Fruit fly (Drosophila melanogaster) whole organism, embryonic: Measurements from ENCODE around the gene CG9302.

ENCODE experiments used
- Abd-B ChIP-seq: fragments of 200-800 bp; sonication (Bioruptor generic); optimal IDR thresholded peaks from 2 replicates; lab custom pipeline; 2018; ENCODE audit warnings: missing biosample characterization, mild to moderate bottlenecking, missing genetic modification characterization, moderate library complexity
- CG1024 ChIP-seq: fragments of 200-800 bp; sonication (Bioruptor generic); IDR thresholded peaks from 2 replicates; pipeline ENCODE4 v1.3.6; 2022; ENCODE audit warnings: missing biosample characterization, missing genetic modification characterization
- CG10321 ChIP-seq: fragments of 200-800 bp; sonication (Bioruptor generic); IDR thresholded peaks from 2 replicates; pipeline ENCODE4 v1.3.6; 2022; ENCODE audit warnings: missing biosample characterization, missing genetic modification characterization
- CG12391 ChIP-seq: fragments of 200-800 bp; sonication (Bioruptor generic); optimal IDR thresholded peaks from 3 replicates; lab custom pipeline; 2018; ENCODE audit warnings: missing biosample characterization, mild to moderate bottlenecking, missing genetic modification characterization, moderate library complexity
- CG12744 ChIP-seq: fragments of 200-800 bp; sonication (Bioruptor generic); optimal IDR thresholded peaks from 2 replicates; lab custom pipeline; 2016; ENCODE audit warnings: missing biosample characterization, missing genetic modification characterization
- CG13287 ChIP-seq: fragments of 200-800 bp; sonication (Bioruptor generic); IDR thresholded peaks from 2 replicates; pipeline ENCODE4 v1.3.6; 2022; ENCODE audit warnings: missing biosample characterization, missing genetic modification characterization; ENCODE audit not compliant: partially characterized antibody
- CG14441 ChIP-seq: fragments of 200-800 bp; sonication (Bioruptor generic); IDR thresholded peaks from 2 replicates; pipeline ENCODE4 v1.3.6; 2022; ENCODE audit warnings: missing biosample characterization, missing genetic modification characterization
- CG17912 ChIP-seq: fragments of 200-800 bp; sonication (Bioruptor generic); optimal IDR thresholded peaks from 2 replicates; lab custom pipeline; 2018; ENCODE audit warnings: missing biosample characterization, mild to moderate bottlenecking, missing genetic modification characterization
- CG3281 ChIP-seq: fragments of 200-800 bp; sonication (Bioruptor generic); optimal IDR thresholded peaks from 3 replicates; lab custom pipeline; 2017; ENCODE audit warnings: missing biosample characterization, mild to moderate bottlenecking, missing genetic modification characterization
- CG3407 ChIP-seq: fragments of 200-800 bp; sonication (Bioruptor generic); optimal IDR thresholded peaks from 2 replicates; lab custom pipeline; 2018; ENCODE audit warnings: missing biosample characterization, mild to moderate bottlenecking, missing genetic modification characterization
- CG3995 ChIP-seq: fragments of 200-800 bp; sonication (Bioruptor generic); optimal IDR thresholded peaks from 3 replicates; lab custom pipeline; 2016; ENCODE audit warnings: missing biosample characterization, missing genetic modification characterization
- CG4282 ChIP-seq: fragments of 200-800 bp; sonication (Bioruptor generic); optimal IDR thresholded peaks from 2 replicates; lab custom pipeline; 2016; ENCODE audit warnings: missing biosample characterization, missing genetic modification characterization
- CG4360 ChIP-seq: fragments of 200-800 bp; sonication (Bioruptor generic); IDR thresholded peaks from 2 replicates; pipeline ENCODE4 v1.3.6; 2022; ENCODE audit warnings: missing biosample characterization, missing genetic modification characterization
- CG6254 ChIP-seq: fragments of 200-800 bp; sonication (Bioruptor generic); optimal IDR thresholded peaks from 3 replicates; lab custom pipeline; 2017; ENCODE audit warnings: mild to moderate bottlenecking, missing biosample characterization, missing genetic modification reagents, missing genetic modification characterization
- CG6683 ChIP-seq: fragments of 200-800 bp; sonication (Bioruptor generic); optimal IDR thresholded peaks from 2 replicates; lab custom pipeline; 2017; ENCODE audit warnings: missing biosample characterization, mild to moderate bottlenecking, missing genetic modification characterization, missing genetic modification reagents
- CG6765 ChIP-seq: fragments of 200-800 bp; sonication (Bioruptor generic); optimal IDR thresholded peaks from 3 replicates; lab custom pipeline; 2017; ENCODE audit warnings: missing biosample characterization, mild to moderate bottlenecking, missing genetic modification characterization
- CG6813 ChIP-seq: fragments of 200-800 bp; sonication (Bioruptor generic); optimal IDR thresholded peaks from 2 replicates; lab custom pipeline; 2017; ENCODE audit warnings: missing biosample characterization, missing genetic modification characterization, mild to moderate bottlenecking, moderate library complexity, missing genetic modification reagents
- CG7372 ChIP-seq: fragments of 200-800 bp; sonication (Bioruptor generic); IDR thresholded peaks from 2 replicates; pipeline ENCODE4 v1.3.6; 2022; ENCODE audit warnings: missing biosample characterization, missing genetic modification characterization
- CG8089 ChIP-seq: fragments of 200-800 bp; sonication (Bioruptor generic); optimal IDR thresholded peaks from 3 replicates; lab custom pipeline; 2016; ENCODE audit warnings: missing biosample characterization, missing genetic modification characterization
- CG8944 ChIP-seq: fragments of 200-800 bp; sonication (Bioruptor generic); optimal IDR thresholded peaks from 3 replicates; lab custom pipeline; 2016; ENCODE audit warnings: missing biosample characterization, missing genetic modification characterization
- CG9215 ChIP-seq: fragments of 200-800 bp; sonication (Bioruptor generic); IDR thresholded peaks from 2 replicates; pipeline ENCODE4 v1.3.6; 2022; ENCODE audit warnings: missing biosample characterization, missing genetic modification characterization
- Deaf1 ChIP-seq: fragments of 200-800 bp; optimal IDR thresholded peaks from 3 replicates; lab custom pipeline; 2019; ENCODE audit warnings: missing biosample characterization, mild to moderate bottlenecking, missing genetic modification characterization, moderate library complexity
- Eip74EF ChIP-seq, 2 experiments: fragments of 200-800 bp in 1 of 2; fragments of >200 bp in 1 of 2; sonication (Bioruptor generic) in 1 of 2; optimal IDR thresholded peaks; 2 replicates each; lab custom pipeline; 2017 to 2019; ENCODE audit warnings: missing biosample characterization in 2 of 2, missing genetic modification characterization in 2 of 2, mild to moderate bottlenecking in 1 of 2, moderate library complexity in 1 of 2
- Fer2 ChIP-seq: fragments of 200-800 bp; sonication (Bioruptor generic); optimal IDR thresholded peaks from 2 replicates; lab custom pipeline; 2018; ENCODE audit warnings: missing biosample characterization, mild to moderate bottlenecking, missing genetic modification characterization, moderate library complexity
- HLH4C ChIP-seq: fragments of 200-800 bp; sonication (Bioruptor generic); IDR thresholded peaks from 3 replicates; pipeline ENCODE4 v1.3.6; 2022; ENCODE audit warnings: missing biosample characterization, missing genetic modification characterization; ENCODE audit not compliant: partially characterized antibody
- Hr39 ChIP-seq: fragments of >200 bp; optimal IDR thresholded peaks from 2 replicates; lab custom pipeline; 2017
- MBD-R2 ChIP-seq: fragments of 200-800 bp; sonication (Bioruptor generic); IDR thresholded peaks from 2 replicates; pipeline ENCODE4 v1.3.6; 2022; ENCODE audit warnings: missing biosample characterization, missing genetic modification characterization
- MTF-1 ChIP-seq: fragments of 200-800 bp; sonication (Bioruptor generic); optimal IDR thresholded peaks from 2 replicates; lab custom pipeline; 2018; ENCODE audit warnings: missing biosample characterization, mild to moderate bottlenecking, missing genetic modification characterization, borderline replicate concordance
- NC2β ChIP-seq: fragments of 200-800 bp; sonication (Bioruptor generic); optimal IDR thresholded peaks from 2 replicates; lab custom pipeline; 2016; ENCODE audit warnings: missing biosample characterization, missing genetic modification characterization
- Nf-YA ChIP-seq: fragments of 200-800 bp; sonication (Bioruptor generic); IDR thresholded peaks from 2 replicates; pipeline ENCODE4 v1.3.6; 2022; ENCODE audit warnings: missing biosample characterization, missing genetic modification characterization
- Nf-YC ChIP-seq: fragments of 200-800 bp; optimal IDR thresholded peaks from 3 replicates; lab custom pipeline; 2019; ENCODE audit warnings: missing biosample characterization, mild to moderate bottlenecking, missing genetic modification characterization, moderate library complexity
- Pdp1 ChIP-seq, 2 experiments: fragments of 200-800 bp; sonication (Bioruptor generic); optimal IDR thresholded peaks; 3 replicates each; lab custom pipeline; 2016; ENCODE audit warnings: missing biosample characterization in 2 of 2, missing genetic modification characterization in 2 of 2, mild to moderate bottlenecking in 1 of 2, moderate library complexity in 1 of 2
- Scr ChIP-seq: fragments of 200-800 bp; sonication (Bioruptor generic); IDR thresholded peaks from 2 replicates; pipeline ENCODE4 v1.3.6; 2022; ENCODE audit warnings: missing biosample characterization, missing genetic modification characterization; ENCODE audit not compliant: partially characterized antibody
- Vsx1 ChIP-seq: fragments of 200-800 bp; sonication (Bioruptor generic); optimal IDR thresholded peaks from 2 replicates; lab custom pipeline; 2017; ENCODE audit warnings: missing biosample characterization, mild to moderate bottlenecking, missing genetic modification characterization, missing genetic modification reagents
- ab ChIP-seq: fragments of 200-800 bp; sonication (Bioruptor generic); optimal IDR thresholded peaks from 2 replicates; lab custom pipeline; 2016; ENCODE audit warnings: missing biosample characterization, missing genetic modification characterization
- ci ChIP-seq: fragments of 200-800 bp; sonication (Bioruptor generic); IDR thresholded peaks from 3 replicates; pipeline ENCODE4 v1.3.6; 2022; ENCODE audit warnings: missing biosample characterization, missing genetic modification characterization
- corto ChIP-seq: fragments of 200-800 bp; sonication (Bioruptor generic); optimal IDR thresholded peaks from 2 replicates; lab custom pipeline; 2016; ENCODE audit warnings: missing biosample characterization, mild to moderate bottlenecking, missing genetic modification characterization, moderate library complexity
- dm ChIP-seq: fragments of 200-800 bp; sonication (Bioruptor generic); optimal IDR thresholded peaks from 3 replicates; lab custom pipeline; 2016; ENCODE audit warnings: missing biosample characterization, missing genetic modification characterization
- gt ChIP-seq: fragments of 200-800 bp; sonication (Bioruptor generic); IDR thresholded peaks from 2 replicates; pipeline ENCODE4 v1.3.6; 2022; ENCODE audit warnings: missing biosample characterization, missing genetic modification characterization
- h ChIP-seq: fragments of >200 bp; optimal IDR thresholded peaks from 2 replicates; lab custom pipeline; 2017
- hb ChIP-seq: fragments of 200-800 bp; sonication (Bioruptor generic); IDR thresholded peaks from 3 replicates; pipeline ENCODE4 v1.3.6; 2022; ENCODE audit warnings: missing biosample characterization, missing genetic modification characterization; ENCODE audit not compliant: partially characterized antibody
- hth ChIP-seq: fragments of >200 bp; optimal IDR thresholded peaks from 2 replicates; lab custom pipeline; 2017; ENCODE audit warnings: inconsistent platforms
- onecut ChIP-seq: fragments of 200-800 bp; sonication (Bioruptor generic); IDR thresholded peaks from 2 replicates; pipeline ENCODE4 v1.3.6; 2022; ENCODE audit warnings: missing biosample characterization, missing genetic modification characterization
- pan ChIP-seq, 4 experiments: fragments of >200 bp in 3 of 4; fragments of 200-800 bp in 1 of 4; sonication (Bioruptor generic) in 1 of 4; optimal IDR thresholded peaks in 3 of 4; IDR thresholded peaks in 1 of 4; 2 replicates each; pipeline versions ENCODE4 v1.3.6 to Lab custom; 2017 to 2022; ENCODE audit warnings: missing biosample characterization in 2 of 4, missing genetic modification characterization in 2 of 4, mixed read lengths in 1 of 4
- run ChIP-seq: fragments of 200-800 bp; sonication (Bioruptor generic); optimal IDR thresholded peaks from 3 replicates; lab custom pipeline; 2018; ENCODE audit warnings: missing biosample characterization, mild to moderate bottlenecking, missing genetic modification characterization
- sna ChIP-seq: fragments of 200-800 bp; sonication (Bioruptor generic); IDR thresholded peaks from 2 replicates; pipeline ENCODE4 v1.3.6; 2022; ENCODE audit warnings: missing biosample characterization, missing genetic modification characterization; ENCODE audit not compliant: partially characterized antibody
- tap ChIP-seq: fragments of 200-800 bp; optimal IDR thresholded peaks from 3 replicates; lab custom pipeline; 2019; ENCODE audit warnings: missing biosample characterization, mild to moderate bottlenecking, missing genetic modification characterization, moderate library complexity
- tll ChIP-seq, 2 experiments: fragments of 200-800 bp in 1 of 2; fragments of >200 bp in 1 of 2; sonication (Bioruptor generic) in 1 of 2; optimal IDR thresholded peaks; 2 replicates each; lab custom pipeline; 2017 to 2019; ENCODE audit warnings: missing biosample characterization in 2 of 2, missing genetic modification characterization in 2 of 2, mild to moderate bottlenecking in 1 of 2, moderate library complexity in 1 of 2
- ttk ChIP-seq: fragments of 200-800 bp; sonication (Bioruptor generic); IDR thresholded peaks from 2 replicates; pipeline ENCODE4 v2.1.2; 2022; ENCODE audit warnings: missing biosample characterization, missing genetic modification characterization
- zen2 ChIP-seq: fragments of 200-800 bp; sonication (Bioruptor generic); IDR thresholded peaks from 3 replicates; pipeline ENCODE4 v1.3.6; 2022; ENCODE audit warnings: missing biosample characterization, missing genetic modification characterization; ENCODE audit not compliant: partially characterized antibody

Gene CG9302

dm6 chr2L:13387255-13387654 lies 8.9 kb upstream of the CG9302 start, which contains the start of the genes Ing5 and CG7099 (continued):
- TF ChIP-seq Nf-YA (GFP tag; lab: Robert Waterston, UW) (peak; percentile 89), HLH4C (GFP tag; lab: Robert Waterston, UW) (peak; percentile 71), MBD-R2 (GFP tag; lab: Robert Waterston, UW) (peak; percentile 99), pan (optimal IDR thresholded peaks at IDR 0.05; lab: Kevin White, UChicago) (no peak), pan (GFP tag; optimal IDR thresholded peaks at IDR 0.05 in 1 of 2, IDR thresholded peaks at IDR 0.05 in 1 of 2) (peak in 1 of 2 experiments; percentile 97), CG17912 (GFP tag; lab: Kevin White, UChicago) (peak; percentile 83), CG13287 (peak; percentile 83), ci (GFP tag; lab: Robert Waterston, UW) (peak; percentile 97), CG6813 (GFP tag; lab: Kevin White, UChicago) (peak; percentile 88), CG9215 (peak; percentile 94), CG4360 (peak; percentile 79), CG4282 (GFP tag; lab: Kevin White, UChicago) (peak; percentile 91), ab (GFP tag; lab: Kevin White, UChicago) (peak; percentile 89), hth (lab: Kevin White, UChicago) (no peak), CG7372 (peak; percentile 96), CG10321 (GFP tag; lab: Robert Waterston, UW) (peak; percentile 73), tap (peak; percentile 93), CG3407 (GFP tag; lab: Kevin White, UChicago) (peak; percentile 92), Deaf1 (tag; lab: Kevin White, UChicago) (no peak), zen2 (GFP tag; lab: Robert Waterston, UW) (no peak; the same call in 2 of the 3 replicates), hb (GFP tag; lab: Robert Waterston, UW) (peak; percentile 76; the same call in 2 of the 3 replicates), Nf-YC (tag; lab: Kevin White, UChicago) (peak; percentile 89), CG8089 (peak; percentile 77), CG14441 (GFP tag; lab: Robert Waterston, UW) (peak; percentile 98), Scr (GFP tag; lab: Robert Waterston, UW) (peak; percentile 67), CG1024 (GFP tag; lab: Robert Waterston, UW) (peak; percentile 92), CG12391 (tag; lab: Kevin White, UChicago) (peak; percentile 98), tll (GFP tag; optimal IDR thresholded peaks at IDR 0.05; lab: Kevin White, UChicago) (peak in 1 of 2 experiments; percentile 43), sna (GFP tag; lab: Robert Waterston, UW) (peak; percentile 67), gt (peak; percentile 92), Abd-B (GFP tag; lab: Kevin White, UChicago) (peak; percentile 98), CG6765 (peak; percentile 85), CG12744 (GFP tag; lab: Kevin White, UChicago) (peak; percentile 90), ttk (GFP tag; lab: Robert Waterston, UW) (peak; percentile 95), Hr39 (lab: Kevin White, UChicago) (no peak), CG3281 (GFP tag; lab: Kevin White, UChicago) (peak; percentile 95), CG6683 (GFP tag; lab: Kevin White, UChicago) (peak; percentile 85), Pdp1 (GFP tag; optimal IDR thresholded peaks at IDR 0.05; lab: Kevin White, UChicago) (peak; percentile 92 to 94), dm (GFP tag; lab: Kevin White, UChicago) (peak; percentile 62), Vsx1 (GFP tag; lab: Kevin White, UChicago) (peak; percentile 93), h (lab: Kevin White, UChicago) (no peak), CG6254 (GFP tag; lab: Kevin White, UChicago) (peak; percentile 87), CG3995 (peak; percentile 73), corto (peak; percentile 89), onecut (peak; percentile 85), NC2β (peak; percentile 91), CG8944 (GFP tag; lab: Kevin White, UChicago) (peak; percentile 88), run (peak; percentile 90), Eip74EF (GFP tag; optimal IDR thresholded peaks at IDR 0.05; lab: Kevin White, UChicago) (no peak), Fer2 (tag; lab: Kevin White, UChicago) (peak; percentile 95), MTF-1 (GFP tag; lab: Kevin White, UChicago) (peak; percentile 83)
